Worm (Caenorhabditis elegans) whole organism, L1 larva: Measurements from ENCODE around the gene fbxc-21.

Experiments used
- ama-1 ChIP-seq: fragments of 150-350 bp; optimal IDR thresholded peaks from 2 replicates; lab custom pipeline; 2014
- ces-1 ChIP-seq: fragments of 150-350 bp; optimal IDR thresholded peaks from 2 replicates; lab custom pipeline; 2014; ENCODE audit warnings: missing biosample characterization, missing genetic modification reagents, missing genetic modification characterization
- dpl-1 ChIP-seq, 3 experiments: fragments of 150-350 bp in 2 of 3; sonication (generic microtip) in 1 of 3; optimal IDR thresholded peaks; 2 replicates each; lab custom pipeline; 2014 to 2017; ENCODE audit warnings: missing biosample characterization in 3 of 3, missing genetic modification characterization in 3 of 3, missing genetic modification reagents in 3 of 3
- hlh-4 ChIP-seq: sonication (generic microtip); optimal IDR thresholded peaks from 2 replicates; lab custom pipeline; 2016; ENCODE audit warnings: mild to moderate bottlenecking, missing genetic modification characterization, missing compliant biosample characterization
- jun-1 ChIP-seq: fragments of 150-350 bp; optimal IDR thresholded peaks from 2 replicates; lab custom pipeline; 2014; ENCODE audit warnings: missing biosample characterization, missing genetic modification reagents, missing genetic modification characterization
- lin-15B ChIP-seq: fragments of 150-350 bp; sonication (generic microtip); optimal IDR thresholded peaks from 3 replicates; lab custom pipeline; 2014; ENCODE audit warnings: missing biosample characterization, missing genetic modification characterization
- lsy-2 ChIP-seq, 2 experiments: fragments of 150-350 bp; optimal IDR thresholded peaks; 2 replicates each; lab custom pipeline; 2014; ENCODE audit warnings: missing biosample characterization in 2 of 2, missing genetic modification characterization in 2 of 2
- mep-1 ChIP-seq: fragments of 150-350 bp; optimal IDR thresholded peaks from 2 replicates; lab custom pipeline; 2014; ENCODE audit warnings: missing biosample characterization, missing genetic modification characterization
- nhr-11 ChIP-seq: fragments of 150-350 bp; optimal IDR thresholded peaks from 2 replicates; lab custom pipeline; 2014; ENCODE audit warnings: missing biosample characterization, missing genetic modification characterization
- pag-3 ChIP-seq: sonication (generic microtip); optimal IDR thresholded peaks from 2 replicates; lab custom pipeline; 2017; ENCODE audit warnings: missing genetic modification characterization, mild to moderate bottlenecking, missing compliant biosample characterization, antibody characterized with exemption, borderline replicate concordance; ENCODE audit not compliant: insufficient read depth
- rnt-1 ChIP-seq: sonication (generic microtip); optimal IDR thresholded peaks from 2 replicates; lab custom pipeline; 2016; ENCODE audit warnings: mild to moderate bottlenecking, missing genetic modification characterization, moderate library complexity, missing compliant biosample characterization
- skn-1 ChIP-seq: fragments of 150-350 bp; optimal IDR thresholded peaks from 2 replicates; lab custom pipeline; 2014; ENCODE audit warnings: missing biosample characterization, missing genetic modification characterization
- swsn-7 ChIP-seq: sonication (generic microtip); optimal IDR thresholded peaks from 2 replicates; lab custom pipeline; 2016; ENCODE audit warnings: missing genetic modification characterization, missing compliant biosample characterization
- unc-130 ChIP-seq: fragments of 150-350 bp; optimal IDR thresholded peaks from 2 replicates; lab custom pipeline; 2017; ENCODE audit warnings: missing biosample characterization, missing genetic modification characterization, inconsistent platforms

DNA sequence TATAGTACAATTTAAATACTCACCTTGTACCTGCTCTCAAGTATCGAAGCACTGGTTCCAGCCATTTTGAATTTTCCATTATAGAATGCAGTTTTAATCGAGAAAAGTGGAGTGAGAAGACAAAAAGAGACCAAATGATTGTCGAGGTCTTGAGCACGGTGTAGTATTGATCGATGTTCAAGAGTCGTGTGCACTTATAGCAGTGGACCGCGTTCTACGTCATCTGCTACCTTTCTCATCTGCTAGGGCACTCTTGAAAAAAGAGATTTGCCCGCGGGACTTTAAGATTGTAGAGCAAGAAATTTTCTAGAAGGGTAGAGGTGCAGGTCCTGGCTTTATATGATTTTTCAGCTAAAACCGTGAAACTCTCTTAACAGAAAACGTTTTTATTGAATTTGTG, at the start of gene fbxc-21:
- TF ChIP-seq nhr-11 (tag; lab: Kevin White, UChicago) (no peak), ama-1 (lab: Kevin White, UChicago) (no peak), unc-130 (tag; lab: Kevin White, UChicago) (no peak), rnt-1 (tag; lab: Kevin White, UChicago) (no peak), lsy-2 (tag; optimal IDR thresholded peaks at IDR 0.05; lab: Kevin White, UChicago) (no peak), jun-1 (tag; lab: Kevin White, UChicago) (no peak), dpl-1 (GFP tag; optimal IDR thresholded peaks at IDR 0.05; lab: Kevin White, UChicago) (no peak), hlh-4 (tag; lab: Kevin White, UChicago) (no peak), lin-15B (no peak), swsn-7 (tag; lab: Kevin White, UChicago) (no peak), pag-3 (no peak), ces-1 (no peak), mep-1 (tag; lab: Kevin White, UChicago) (no peak), skn-1 (tag; lab: Kevin White, UChicago) (no peak)
